Worm (Caenorhabditis elegans): Measurements from ENCODE around the gene wrt-9.

The wrt-9 gene

DNA sequence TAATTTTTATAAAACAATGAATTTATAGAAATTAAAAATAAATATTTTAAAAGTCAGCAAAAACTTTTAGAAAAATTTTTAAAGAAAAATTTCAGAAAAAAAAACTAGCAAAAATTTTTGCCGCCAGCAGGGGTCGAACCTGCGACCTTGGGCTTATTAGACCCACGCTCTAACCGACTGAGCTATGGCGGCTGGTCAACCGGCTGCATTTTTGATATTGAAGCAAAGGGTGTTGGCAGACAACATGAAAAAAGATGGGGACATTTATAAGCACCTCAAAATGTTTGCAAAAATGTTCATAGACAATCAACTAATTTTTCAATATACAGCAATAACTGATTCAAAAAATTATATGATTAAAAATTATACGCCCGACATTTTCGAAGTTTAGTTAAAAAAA is 13.5 kb downstream of the wrt-9 start (continued):
- TF ChIP-seq die-1 (tag; optimal IDR thresholded peaks at IDR 0.05) (no peak), sea-2 (GFP tag; IDR thresholded peaks at IDR 0.05) (no peak), B0261.1 (tag; optimal IDR thresholded peaks at IDR 0.05) (peak; percentile 76), madf-8 (GFP tag; conservative IDR thresholded peaks at IDR 0.05) (no peak), ama-1 (optimal IDR thresholded peaks at IDR 0.05) (no peak), ama-1 (GFP tag; optimal IDR thresholded peaks at IDR 0.05) (no peak), hrde-1 (tag; optimal IDR thresholded peaks at IDR 0.05; ENCODE audit: borderline replicate concordance) (no peak), pha-4 (tag; optimal IDR thresholded peaks at IDR 0.05) (no peak), ceh-58 (GFP tag; IDR thresholded peaks at IDR 0.05) (no peak), ztf-28 (GFP tag; IDR thresholded peaks at IDR 0.05) (no peak), lin-35 (GFP tag; optimal IDR thresholded peaks at IDR 0.05) (no peak), T26A5.8 (tag; optimal IDR thresholded peaks at IDR 0.05) (no peak), attf-5 (GFP tag; optimal IDR thresholded peaks at IDR 0.05) (no peak), madf-6 (GFP tag; IDR thresholded peaks at IDR 0.05) (no peak)

- TF ChIP-seq ceh-27 (GFP tag; optimal IDR thresholded peaks at IDR 0.05) (peak; percentile 64), F57C9.4 (tag; optimal IDR thresholded peaks at IDR 0.05) (no peak)
Measured at ce11 chrX:1598061-1598690, 21.7 kb downstream of the wrt-9 start.

- TF ChIP-seq zfh-2 (GFP tag; conservative IDR thresholded peaks at IDR 0.05) (0 out of 2 replicates have a peak, but pooled peaks have one; percentile 11), mcd-1 (GFP tag; IDR thresholded peaks at IDR 0.05) (no peak)
Measured at ce11 chrX:1599294-1599693, 22.9 kb downstream of the wrt-9 start.

ce11 chrX:1601563-1601962 is 25.1 kb downstream of the wrt-9 start:
- TF ChIP-seq sptf-2 (GFP tag; optimal IDR thresholded peaks at IDR 0.05) = no peak
- TF ChIP-seq Y95B8A.8 (GFP tag; IDR thresholded peaks at IDR 0.05) = no peak
- TF ChIP-seq attf-3 (GFP tag; conservative IDR thresholded peaks at IDR 0.05) = no peak
- no peak for TF ChIP-seq unc-62 (GFP tag; optimal IDR thresholded peaks at IDR 0.05)
- TF ChIP-seq egl-18 (GFP tag; IDR thresholded peaks at IDR 0.05) = no peak
- no peak for TF ChIP-seq F22D6.2 (tag; optimal IDR thresholded peaks at IDR 0.05)
- TF ChIP-seq ccch-3 (GFP tag; optimal IDR thresholded peaks at IDR 0.05) = no peak
- no peak for TF ChIP-seq K11D2.4 (GFP tag; IDR thresholded peaks at IDR 0.05)
- no peak for TF ChIP-seq madf-8 (GFP tag; conservative IDR thresholded peaks at IDR 0.05)
- TF ChIP-seq lsl-1 (GFP tag; optimal IDR thresholded peaks at IDR 0.05) = no peak
- TF ChIP-seq hsf-1 (GFP tag; IDR thresholded peaks at IDR 0.05) = no peak
- no peak for TF ChIP-seq nfyb-1 (GFP tag; IDR thresholded peaks at IDR 0.05)

DNA sequence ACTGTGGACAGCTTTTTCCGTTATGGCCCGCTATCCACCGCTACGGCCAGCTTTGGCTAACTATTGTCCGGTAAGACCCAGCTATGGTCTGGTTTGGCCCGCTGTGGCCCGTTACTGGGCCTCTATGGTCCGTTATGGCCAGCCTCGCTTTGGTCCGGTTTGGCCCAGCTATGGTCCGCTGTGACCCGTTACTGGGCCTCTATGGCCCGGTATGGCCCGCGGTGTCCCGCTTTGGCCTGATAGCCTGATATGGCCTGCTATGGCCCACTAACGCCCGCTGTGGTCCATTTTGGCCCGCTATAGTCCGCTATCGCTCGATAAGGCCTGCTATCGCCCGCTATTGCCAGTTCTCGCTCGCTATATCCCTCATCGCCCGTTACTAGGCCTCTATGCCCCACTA is 26.1 kb downstream of the wrt-9 start:
- TF ChIP-seq attf-6 (GFP tag; IDR thresholded peaks at IDR 0.05) (no peak), F37B4.10 (GFP tag; IDR thresholded peaks at IDR 0.05) (0 out of 2 replicates have a peak, but pooled peaks have one; percentile 21), hrde-1 (tag; optimal IDR thresholded peaks at IDR 0.05; ENCODE audit: borderline replicate concordance) (no peak), somi-1 (GFP tag; optimal IDR thresholded peaks at IDR 0.05) (no peak), madf-10 (tag; optimal IDR thresholded peaks at IDR 0.05) (no peak), F33H1.4 (GFP tag; IDR thresholded peaks at IDR 0.05) (no peak), nhr-80 (tag; optimal IDR thresholded peaks at IDR 0.05) (no peak), ztf-18 (tag; optimal IDR thresholded peaks at IDR 0.05) (no peak), ceh-91 (GFP tag; IDR thresholded peaks at IDR 0.05) (no peak), die-1 (tag; optimal IDR thresholded peaks at IDR 0.05) (no peak), lag-1 (GFP tag; IDR thresholded peaks at IDR 0.05) (0 out of 2 replicates have a peak, but pooled peaks have one; percentile 65), mcd-1 (GFP tag; IDR thresholded peaks at IDR 0.05) (no peak), cebp-1 (GFP tag; IDR thresholded peaks at IDR 0.05) (no peak), cebp-1 (tag; optimal IDR thresholded peaks at IDR 0.05) (no peak)

Measured in whole organism, young adult.